Worm (Caenorhabditis elegans) whole organism, late embryonic: Measurements from ENCODE around the gene rps-28.

Experiments
- F13H6.1 ChIP-seq: sonication (generic microtip); optimal IDR thresholded peaks from 2 replicates; lab custom pipeline; 2016; ENCODE audit warnings: missing genetic modification characterization, missing compliant biosample characterization
- ama-1 ChIP-seq: fragments of 150-350 bp; optimal IDR thresholded peaks from 2 replicates; lab custom pipeline; 2014
- dmd-4 ChIP-seq: sonication (generic microtip); optimal IDR thresholded peaks from 2 replicates; lab custom pipeline; 2016; ENCODE audit warnings: borderline replicate concordance, missing genetic modification characterization, missing compliant biosample characterization
- fax-1 ChIP-seq: sonication (generic microtip); optimal IDR thresholded peaks from 2 replicates; lab custom pipeline; 2016; ENCODE audit warnings: missing genotype, missing genetic modification characterization, missing compliant biosample characterization
- fkh-10 ChIP-seq: fragments of 150-350 bp; optimal IDR thresholded peaks from 2 replicates; lab custom pipeline; 2014; ENCODE audit warnings: missing biosample characterization, missing genetic modification reagents, missing genetic modification characterization
- hlh-30 ChIP-seq: sonication (generic microtip); optimal IDR thresholded peaks from 2 replicates; lab custom pipeline; 2017; ENCODE audit warnings: antibody characterized with exemption, missing genetic modification characterization, missing compliant biosample characterization; ENCODE audit not compliant: insufficient read depth
- pha-4 ChIP-seq: fragments of 150-350 bp; optimal IDR thresholded peaks from 2 replicates; lab custom pipeline; 2018; ENCODE audit warnings: missing biosample characterization, missing genetic modification reagents, missing genetic modification characterization
- rnt-1 ChIP-seq: sonication (generic microtip); optimal IDR thresholded peaks from 2 replicates; lab custom pipeline; 2016; ENCODE audit warnings: missing genetic modification characterization, missing compliant biosample characterization
- syd-9 ChIP-seq: sonication (generic microtip); optimal IDR thresholded peaks from 2 replicates; lab custom pipeline; 2016; ENCODE audit warnings: mild to moderate bottlenecking, missing genetic modification characterization, moderate library complexity, missing compliant biosample characterization
- ztf-16 ChIP-seq: sonication (generic microtip); optimal IDR thresholded peaks from 2 replicates; lab custom pipeline; 2017; ENCODE audit warnings: missing genetic modification characterization, missing compliant biosample characterization

- TF ChIP-seq hlh-30 (no peak), pha-4 (tag; lab: Kevin White, UChicago) (no peak), ztf-16 (tag; lab: Kevin White, UChicago) (no peak), rnt-1 (no peak), dmd-4 (tag; lab: Kevin White, UChicago) (no peak), syd-9 (no peak), F13H6.1 (tag; lab: Kevin White, UChicago) (no peak), fax-1 (tag; lab: Kevin White, UChicago) (no peak), ama-1 (no peak), fkh-10 (no peak)
Measured at ce11 chrIV:1699599-1699998, 40.1 kb downstream of the rps-28 start, which contains the start of gene bus-2.
